Fruit fly (Drosophila melanogaster) whole organism, embryonic: Measurements from ENCODE around the gene Cpr11B.

Experiments used
- Adf1 ChIP-seq: fragments of 200-800 bp; sonication (Bioruptor generic); IDR thresholded peaks from 2 replicates; pipeline ENCODE4 v1.3.6; 2022; ENCODE audit warnings: missing biosample characterization, missing genetic modification characterization
- Asciz ChIP-seq: fragments of 200-800 bp; sonication (Bioruptor generic); optimal IDR thresholded peaks from 2 replicates; lab custom pipeline; 2017; ENCODE audit warnings: missing biosample characterization, mild to moderate bottlenecking, missing genetic modification characterization, missing genetic modification reagents
- Atf3 ChIP-seq: fragments of 200-800 bp; sonication (Bioruptor generic); optimal IDR thresholded peaks from 3 replicates; lab custom pipeline; 2016; ENCODE audit warnings: missing biosample characterization, missing genetic modification characterization
- B-H1 ChIP-seq: fragments of 200-800 bp; sonication (Bioruptor generic); IDR thresholded peaks from 3 replicates; pipeline ENCODE4 v1.3.6; 2022; ENCODE audit warnings: missing biosample characterization, missing genetic modification characterization
- CG1024 ChIP-seq: fragments of 200-800 bp; sonication (Bioruptor generic); IDR thresholded peaks from 2 replicates; pipeline ENCODE4 v1.3.6; 2022; ENCODE audit warnings: missing biosample characterization, missing genetic modification characterization
- CG10431 ChIP-seq: fragments of 200-800 bp; sonication (Bioruptor generic); optimal IDR thresholded peaks from 3 replicates; lab custom pipeline; 2018; ENCODE audit warnings: missing biosample characterization, mild to moderate bottlenecking, missing genetic modification characterization
- CG10565 ChIP-seq: fragments of 200-800 bp; sonication (Bioruptor generic); optimal IDR thresholded peaks from 3 replicates; lab custom pipeline; 2016; ENCODE audit warnings: missing biosample characterization, mild to moderate bottlenecking, missing genetic modification characterization
- CG12155 ChIP-seq: fragments of 200-800 bp; sonication (Bioruptor generic); optimal IDR thresholded peaks from 3 replicates; lab custom pipeline; 2016; ENCODE audit warnings: missing biosample characterization, missing genetic modification characterization
- CG15269 ChIP-seq: fragments of 200-800 bp; sonication (Bioruptor generic); optimal IDR thresholded peaks from 2 replicates; lab custom pipeline; 2018; ENCODE audit warnings: missing biosample characterization, mild to moderate bottlenecking, missing genetic modification characterization, moderate library complexity
- CG15601 ChIP-seq: fragments of 200-800 bp; sonication (Bioruptor generic); optimal IDR thresholded peaks from 3 replicates; lab custom pipeline; 2019; ENCODE audit warnings: missing biosample characterization, mild to moderate bottlenecking, missing genetic modification characterization, moderate library complexity
- CG17385 ChIP-seq: fragments of 200-800 bp; sonication (Bioruptor generic); optimal IDR thresholded peaks from 3 replicates; lab custom pipeline; 2018; ENCODE audit warnings: missing biosample characterization, mild to moderate bottlenecking, missing genetic modification characterization
- CG18476 ChIP-seq: fragments of 200-800 bp; sonication (Bioruptor generic); optimal IDR thresholded peaks from 2 replicates; lab custom pipeline; 2016; ENCODE audit warnings: missing biosample characterization, mild to moderate bottlenecking, missing genetic modification characterization
- CG18599 ChIP-seq: fragments of 200-800 bp; sonication (Bioruptor generic); optimal IDR thresholded peaks from 3 replicates; lab custom pipeline; 2017; ENCODE audit warnings: missing biosample characterization, missing genetic modification characterization, mild to moderate bottlenecking, moderate library complexity, missing genetic modification reagents
- CG2678 ChIP-seq: fragments of 200-800 bp; sonication (Bioruptor generic); optimal IDR thresholded peaks from 3 replicates; lab custom pipeline; 2019; ENCODE audit warnings: missing biosample characterization, mild to moderate bottlenecking, missing genetic modification characterization, moderate library complexity
- CG31388 ChIP-seq: fragments of 200-800 bp; sonication (Bioruptor generic); optimal IDR thresholded peaks from 2 replicates; lab custom pipeline; 2016; ENCODE audit warnings: missing biosample characterization, missing genetic modification characterization
- CG3281 ChIP-seq: fragments of 200-800 bp; sonication (Bioruptor generic); optimal IDR thresholded peaks from 3 replicates; lab custom pipeline; 2017; ENCODE audit warnings: missing biosample characterization, mild to moderate bottlenecking, missing genetic modification characterization
- CG9817 ChIP-seq: fragments of 200-800 bp; sonication (Bioruptor generic); optimal IDR thresholded peaks from 2 replicates; lab custom pipeline; 2018; ENCODE audit warnings: missing biosample characterization, mild to moderate bottlenecking, missing genetic modification characterization, moderate library complexity
- CG9932 ChIP-seq: fragments of 200-800 bp; sonication (Bioruptor generic); IDR thresholded peaks from 2 replicates; pipeline ENCODE4 v1.3.6; 2022; ENCODE audit warnings: missing biosample characterization, missing genetic modification characterization
- CrebB ChIP-seq: fragments of 200-800 bp; sonication (Bioruptor generic); optimal IDR thresholded peaks from 3 replicates; lab custom pipeline; 2018; ENCODE audit warnings: missing biosample characterization, mild to moderate bottlenecking, missing genetic modification characterization
- Elba2 ChIP-seq: fragments of 200-800 bp; sonication (Bioruptor generic); optimal IDR thresholded peaks from 3 replicates; lab custom pipeline; 2016; ENCODE audit warnings: missing biosample characterization, missing genetic modification characterization
- H2.0 ChIP-seq: fragments of 200-800 bp; sonication (Bioruptor generic); IDR thresholded peaks from 2 replicates; pipeline ENCODE4 v1.3.6; 2022; ENCODE audit warnings: missing biosample characterization, missing genetic modification characterization
- HmgD ChIP-seq: fragments of 200-800 bp; sonication (Bioruptor generic); optimal IDR thresholded peaks from 3 replicates; lab custom pipeline; 2016; ENCODE audit warnings: missing biosample characterization, missing genetic modification characterization
- Hmr ChIP-seq: fragments of 200-800 bp; sonication (Bioruptor generic); optimal IDR thresholded peaks from 3 replicates; lab custom pipeline; 2017; ENCODE audit warnings: mild to moderate bottlenecking, missing biosample characterization, missing genetic modification reagents, missing genetic modification characterization
- Hsf ChIP-seq: fragments of 200-800 bp; sonication (Bioruptor generic); optimal IDR thresholded peaks from 3 replicates; lab custom pipeline; 2016; ENCODE audit warnings: missing biosample characterization, missing genetic modification characterization
- MTF-1 ChIP-seq: fragments of 200-800 bp; sonication (Bioruptor generic); optimal IDR thresholded peaks from 2 replicates; lab custom pipeline; 2018; ENCODE audit warnings: missing biosample characterization, mild to moderate bottlenecking, missing genetic modification characterization, borderline replicate concordance
- Mad ChIP-seq: fragments of 200-800 bp; sonication (Bioruptor generic); optimal IDR thresholded peaks from 2 replicates; lab custom pipeline; 2016; ENCODE audit warnings: missing biosample characterization, missing genetic modification characterization
- Med ChIP-seq: fragments of 200-800 bp; sonication (Bioruptor generic); peaks from one replicate; lab custom pipeline; 2016; ENCODE audit warnings: missing biosample characterization, missing genetic modification characterization, mild to moderate bottlenecking, inconsistent platforms, moderate library complexity
- NFAT ChIP-seq: fragments of 200-800 bp; sonication (Bioruptor generic); IDR thresholded peaks from 2 replicates; pipeline ENCODE4 v1.3.6; 2022; ENCODE audit warnings: missing biosample characterization, missing genetic modification characterization
- Nf-YB ChIP-seq: fragments of 200-800 bp; sonication (Bioruptor generic); optimal IDR thresholded peaks from 3 replicates; lab custom pipeline; 2019; ENCODE audit warnings: missing biosample characterization, mild to moderate bottlenecking, missing genetic modification characterization, moderate library complexity
- Xbp1 ChIP-seq: fragments of 200-800 bp; sonication (Bioruptor generic); optimal IDR thresholded peaks from 3 replicates; lab custom pipeline; 2016; ENCODE audit warnings: missing biosample characterization, mild to moderate bottlenecking, missing genetic modification characterization
- ara ChIP-seq: fragments of 200-800 bp; sonication (Bioruptor generic); IDR thresholded peaks from 2 replicates; pipeline ENCODE4 v1.3.6; 2022; ENCODE audit warnings: missing biosample characterization, missing genetic modification characterization
- btn ChIP-seq: fragments of 200-800 bp; sonication (Bioruptor generic); optimal IDR thresholded peaks from 2 replicates; lab custom pipeline; 2016; ENCODE audit warnings: missing biosample characterization, missing genetic modification characterization
- cas ChIP-seq: fragments of 200-800 bp; sonication (Bioruptor generic); IDR thresholded peaks from 2 replicates; pipeline ENCODE4 v1.3.6; 2022; ENCODE audit warnings: missing biosample characterization, missing genetic modification characterization
- cato ChIP-seq: fragments of 200-800 bp; sonication (Bioruptor generic); optimal IDR thresholded peaks from 2 replicates; lab custom pipeline; 2016; ENCODE audit warnings: missing biosample characterization, missing genetic modification characterization, borderline replicate concordance
- cg ChIP-seq: fragments of 200-800 bp; sonication (Bioruptor generic); optimal IDR thresholded peaks from 3 replicates; lab custom pipeline; 2019; ENCODE audit warnings: missing biosample characterization, mild to moderate bottlenecking, missing genetic modification characterization, moderate library complexity
- fd102C ChIP-seq: fragments of 200-800 bp; sonication (Bioruptor generic); optimal IDR thresholded peaks from 2 replicates; lab custom pipeline; 2018; ENCODE audit warnings: missing biosample characterization, mild to moderate bottlenecking, missing genetic modification characterization, moderate library complexity
- fd64A ChIP-seq: fragments of 200-800 bp; sonication (Bioruptor generic); optimal IDR thresholded peaks from 3 replicates; lab custom pipeline; 2018; ENCODE audit warnings: missing biosample characterization, mild to moderate bottlenecking, missing genetic modification characterization
- fu2 ChIP-seq: fragments of 200-800 bp; sonication (Bioruptor generic); optimal IDR thresholded peaks from 2 replicates; lab custom pipeline; 2016; ENCODE audit warnings: missing biosample characterization, missing genetic modification characterization
- grn ChIP-seq: fragments of 200-800 bp; sonication (Bioruptor generic); optimal IDR thresholded peaks from 3 replicates; lab custom pipeline; 2017; ENCODE audit warnings: missing biosample characterization, missing genetic modification characterization
- knrl ChIP-seq: fragments of 200-800 bp; sonication (Bioruptor generic); IDR thresholded peaks from 3 replicates; pipeline ENCODE4 v1.3.6; 2022; ENCODE audit warnings: missing biosample characterization, missing genetic modification characterization; ENCODE audit not compliant: partially characterized antibody
- lab ChIP-seq: fragments of 200-800 bp; sonication (Bioruptor generic); optimal IDR thresholded peaks from 3 replicates; lab custom pipeline; 2017; ENCODE audit warnings: missing biosample characterization, missing genetic modification characterization, mild to moderate bottlenecking, moderate library complexity, missing genetic modification reagents
- lola ChIP-seq, 3 experiments: fragments of >200 bp in 2 of 3; fragments of 200-800 bp in 1 of 3; sonication (Bioruptor generic) in 1 of 3; optimal IDR thresholded peaks; 2 replicates each; lab custom pipeline; 2017 to 2019; ENCODE audit warnings: missing biosample characterization in 3 of 3, missing genetic modification characterization in 3 of 3, mild to moderate bottlenecking in 1 of 3, moderate library complexity in 1 of 3
- mld ChIP-seq: fragments of 200-800 bp; sonication (Bioruptor generic); IDR thresholded peaks from 3 replicates; pipeline ENCODE4 v1.3.6; 2022; ENCODE audit warnings: missing biosample characterization, missing genetic modification characterization; ENCODE audit not compliant: partially characterized antibody
- nau ChIP-seq: fragments of 200-800 bp; sonication (Bioruptor generic); optimal IDR thresholded peaks from 3 replicates; lab custom pipeline; 2017; ENCODE audit warnings: missing biosample characterization, mild to moderate bottlenecking, missing genetic modification characterization, missing genetic modification reagents
- oc ChIP-seq: fragments of 200-800 bp; sonication (Bioruptor generic); optimal IDR thresholded peaks from 2 replicates; lab custom pipeline; 2018; ENCODE audit warnings: missing biosample characterization, mild to moderate bottlenecking, missing genetic modification characterization, moderate library complexity
- phol ChIP-seq: fragments of 200-800 bp; sonication (Bioruptor generic); optimal IDR thresholded peaks from 3 replicates; lab custom pipeline; 2018; ENCODE audit warnings: missing biosample characterization, mild to moderate bottlenecking, missing genetic modification characterization, moderate library complexity
- ranshi ChIP-seq: fragments of 200-800 bp; sonication (Bioruptor generic); IDR thresholded peaks from 2 replicates; pipeline ENCODE4 v1.3.6; 2022; ENCODE audit warnings: missing biosample characterization, missing genetic modification characterization
- shn ChIP-seq: fragments of 200-800 bp; sonication (Bioruptor generic); optimal IDR thresholded peaks from 3 replicates; lab custom pipeline; 2016; ENCODE audit warnings: missing biosample characterization, missing genetic modification characterization
- ssp ChIP-seq: fragments of 200-800 bp; sonication (Bioruptor generic); IDR thresholded peaks from 2 replicates; pipeline ENCODE4 v1.3.6; 2022; ENCODE audit warnings: missing biosample characterization, missing genetic modification characterization
- tna ChIP-seq: fragments of 200-800 bp; sonication (Bioruptor generic); IDR thresholded peaks from 2 replicates; pipeline ENCODE4 v1.3.6; 2022; ENCODE audit warnings: missing biosample characterization, missing genetic modification characterization; ENCODE audit not compliant: partially characterized antibody
- vvl ChIP-seq: fragments of 200-800 bp; sonication (Bioruptor generic); IDR thresholded peaks from 2 replicates; pipeline ENCODE4 v1.3.6; 2022; ENCODE audit warnings: missing biosample characterization, missing genetic modification characterization

Gene Cpr11B

dm6 chrX:12547657-12548056 is 5.3 kb upstream of the Cpr11B start (continued):
- TF ChIP-seq CG1024 (GFP tag; lab: Robert Waterston, UW) (no peak), Atf3 (GFP tag; lab: Kevin White, UChicago) (no peak), cg (GFP tag; lab: Kevin White, UChicago) (no peak), Mad (GFP tag; lab: Kevin White, UChicago) (no peak), grn (GFP tag; lab: Kevin White, UChicago) (no peak), knrl (GFP tag; lab: Robert Waterston, UW) (no peak), vvl (GFP tag; lab: Robert Waterston, UW) (no peak), MTF-1 (no peak), CG15269 (tag; lab: Kevin White, UChicago) (peak; percentile 59), H2.0 (GFP tag; lab: Robert Waterston, UW) (no peak), lola (GFP tag; optimal IDR thresholded peaks at IDR 0.05; lab: Kevin White, UChicago) (no peak), Med (GFP tag; lab: Kevin White, UChicago) (no peak), Hsf (GFP tag; lab: Kevin White, UChicago) (no peak), ssp (GFP tag; lab: Robert Waterston, UW) (no peak), Nf-YB (no peak), cas (GFP tag; lab: Robert Waterston, UW) (no peak), CG10431 (GFP tag; lab: Kevin White, UChicago) (no peak), ara (GFP tag; lab: Robert Waterston, UW) (0 out of 2 replicates have a peak, but pooled peaks have one; percentile 9), Xbp1 (GFP tag; lab: Kevin White, UChicago) (peak; percentile 30), Adf1 (GFP tag; lab: Robert Waterston, UW) (no peak), CG18476 (GFP tag; lab: Kevin White, UChicago) (no peak), fu2 (no peak), NFAT (GFP tag; lab: Robert Waterston, UW) (no peak), Asciz (GFP tag; lab: Kevin White, UChicago) (peak; percentile 13), CG9932 (GFP tag; lab: Robert Waterston, UW) (0 out of 2 replicates have a peak, but pooled peaks have one; percentile 18), CrebB (tag; lab: Kevin White, UChicago) (no peak), CG2678 (peak; percentile 68), ranshi (no peak), shn (no peak), CG15601 (tag; lab: Kevin White, UChicago) (peak; percentile 8), mld (no peak), CG12155 (GFP tag; lab: Kevin White, UChicago) (no peak), CG10565 (GFP tag; lab: Kevin White, UChicago) (no peak), B-H1 (GFP tag; lab: Robert Waterston, UW) (no peak), fd102C (no peak), btn (no peak), Elba2 (GFP tag; lab: Kevin White, UChicago) (no peak), CG31388 (GFP tag; lab: Kevin White, UChicago) (no peak), lab (GFP tag; lab: Kevin White, UChicago) (peak; percentile 41), Hmr (GFP tag; lab: Kevin White, UChicago) (peak; percentile 55), fd64A (no peak), CG9817 (peak; percentile 42), phol (tag; lab: Kevin White, UChicago) (peak; percentile 25), CG3281 (GFP tag; lab: Kevin White, UChicago) (peak; percentile 29), nau (GFP tag; lab: Kevin White, UChicago) (no peak), CG17385 (GFP tag; lab: Kevin White, UChicago) (peak; percentile 46), tna (GFP tag; lab: Robert Waterston, UW) (no peak), oc (tag; lab: Kevin White, UChicago) (no peak), cato (GFP tag; lab: Kevin White, UChicago) (no peak), CG18599 (GFP tag; lab: Kevin White, UChicago) (peak; percentile 51), HmgD (GFP tag; lab: Kevin White, UChicago) (no peak)
